Worm (Caenorhabditis elegans) whole organism, late embryonic: ENCODE results near the gene Y75B8A.25.

ENCODE experiments used
- ceh-9 ChIP-seq: sonication (generic microtip); optimal IDR thresholded peaks from 2 replicates; lab custom pipeline; 2016; ENCODE audit warnings: mild to moderate bottlenecking, missing genetic modification characterization, inconsistent platforms, missing compliant biosample characterization
- pat-9 ChIP-seq: fragments of 200-800 bp; sonication (Bioruptor generic); optimal IDR thresholded peaks from 2 replicates; lab custom pipeline; 2018; ENCODE audit warnings: mild to moderate bottlenecking, missing genetic modification characterization, moderate library complexity, missing compliant biosample characterization
- syd-9 ChIP-seq: sonication (generic microtip); optimal IDR thresholded peaks from 2 replicates; lab custom pipeline; 2016; ENCODE audit warnings: mild to moderate bottlenecking, missing genetic modification characterization, moderate library complexity, missing compliant biosample characterization

- TF ChIP-seq pat-9 (no peak), ceh-9 (tag; lab: Kevin White, UChicago) (no peak), syd-9 (tag; lab: Kevin White, UChicago) (no peak)
These were observed 25.4 kb downstream of the Y75B8A.25 start for ce11 chrIII:12299259-12299658.
